Worm (Caenorhabditis elegans): ENCODE measurements around the gene F45G2.7.

DNA sequence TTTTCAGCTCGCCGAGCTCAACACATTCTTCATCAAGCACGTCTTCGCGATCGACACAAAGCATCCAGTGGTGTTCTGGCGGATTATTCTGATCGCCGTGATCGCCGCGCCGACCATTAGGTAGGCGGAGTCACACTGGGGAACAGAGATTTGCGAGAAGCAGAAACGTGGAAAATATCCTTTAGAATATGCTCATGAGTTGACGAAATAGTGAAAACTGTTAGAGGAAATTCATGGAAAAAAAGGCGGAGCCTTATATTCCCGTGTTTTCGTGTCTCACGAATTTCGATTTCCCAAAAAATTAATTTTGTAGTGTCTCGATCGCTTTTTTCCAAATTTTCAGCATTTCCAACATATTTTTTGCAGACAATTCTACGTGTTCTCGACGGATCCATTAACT lies 40.2 kb upstream of the F45G2.7 start:
- no peak for TF ChIP-seq dve-1 (tag; optimal IDR thresholded peaks at IDR 0.05; ENCODE audit: insufficient read depth)
- TF ChIP-seq unc-62 (GFP tag; optimal IDR thresholded peaks at IDR 0.05 in 1 of 2): no peak
- no peak for TF ChIP-seq unc-62 (tag; optimal IDR thresholded peaks at IDR 0.05)
- TF ChIP-seq Y105C5A.15 (GFP tag; IDR thresholded peaks at IDR 0.05): no peak
- no peak for TF ChIP-seq nhr-76 (tag; optimal IDR thresholded peaks at IDR 0.05)
- no peak for TF ChIP-seq hlh-11 (tag; optimal IDR thresholded peaks at IDR 0.05)
- no peak for TF ChIP-seq daf-19 (GFP tag; conservative IDR thresholded peaks at IDR 0.05)
- TF ChIP-seq nhr-11 (tag; optimal IDR thresholded peaks at IDR 0.05): no peak
- TF ChIP-seq ZK546.5 (tag; optimal IDR thresholded peaks at IDR 0.05): no peak
- TF ChIP-seq fkh-10 (GFP tag; optimal IDR thresholded peaks at IDR 0.05): no peak
- TF ChIP-seq unc-130 (GFP tag; optimal IDR thresholded peaks at IDR 0.05): no peak
- TF ChIP-seq aha-1 (tag): no peak
- TF ChIP-seq snpc-4 (tag; optimal IDR thresholded peaks at IDR 0.05): no peak
- no peak for TF ChIP-seq zip-11 (GFP tag; IDR thresholded peaks at IDR 0.05)

Measured in whole organism, L4 larva.